Fruit fly (Drosophila melanogaster) whole organism, embryonic: ENCODE results near the gene ATPsynepsilonL.

Experiments used
- Asciz ChIP-seq: fragments of 200-800 bp; sonication (Bioruptor generic); optimal IDR thresholded peaks from 2 replicates; lab custom pipeline; 2017; ENCODE audit warnings: missing biosample characterization, mild to moderate bottlenecking, missing genetic modification characterization, missing genetic modification reagents
- Awh ChIP-seq: fragments of 200-800 bp; sonication (Bioruptor generic); IDR thresholded peaks from 2 replicates; pipeline ENCODE4, ENCODE4 v1.3.6; 2022; ENCODE audit warnings: missing biosample characterization, missing genetic modification characterization
- Blimp-1 ChIP-seq: fragments of 200-800 bp; sonication (Bioruptor generic); optimal IDR thresholded peaks from 3 replicates; lab custom pipeline; 2018; ENCODE audit warnings: missing biosample characterization, missing genetic modification characterization, mild to moderate bottlenecking, moderate library complexity, missing genetic modification reagents
- BtbVII ChIP-seq: fragments of 200-800 bp; sonication (Bioruptor generic); optimal IDR thresholded peaks from 3 replicates; lab custom pipeline; 2017; ENCODE audit warnings: missing biosample characterization, mild to moderate bottlenecking, missing genetic modification characterization
- CG10209 ChIP-seq: fragments of 200-800 bp; sonication (Bioruptor generic); optimal IDR thresholded peaks from 3 replicates; lab custom pipeline; 2017; ENCODE audit warnings: missing biosample characterization, mild to moderate bottlenecking, missing genetic modification characterization, missing genetic modification reagents
- CG10462 ChIP-seq: fragments of 200-800 bp; sonication (Bioruptor generic); optimal IDR thresholded peaks from 2 replicates; lab custom pipeline; 2016; ENCODE audit warnings: missing biosample characterization, missing genetic modification characterization
- CG11247 ChIP-seq: fragments of 200-800 bp; sonication (Bioruptor generic); IDR thresholded peaks from 2 replicates; pipeline ENCODE4 v1.3.6; 2022; ENCODE audit warnings: missing biosample characterization, missing genetic modification characterization
- CG11696 ChIP-seq: fragments of 200-800 bp; sonication (Bioruptor generic); IDR thresholded peaks from 2 replicates; pipeline ENCODE4 v1.3.6; 2022; ENCODE audit warnings: missing biosample characterization, missing genetic modification characterization
- CG12299 ChIP-seq: fragments of 200-800 bp; sonication (Bioruptor generic); optimal IDR thresholded peaks from 2 replicates; lab custom pipeline; 2018; ENCODE audit warnings: missing biosample characterization, mild to moderate bottlenecking, missing genetic modification characterization
- CG12659 ChIP-seq: fragments of 200-800 bp; sonication (Bioruptor generic); optimal IDR thresholded peaks from 3 replicates; lab custom pipeline; 2017; ENCODE audit warnings: mild to moderate bottlenecking, missing biosample characterization, missing genetic modification reagents, missing genetic modification characterization
- CG14050 ChIP-seq: fragments of 200-800 bp; sonication (Bioruptor generic); IDR thresholded peaks from 3 replicates; pipeline ENCODE4 v1.3.6; 2022; ENCODE audit warnings: missing biosample characterization, missing genetic modification characterization
- CG14441 ChIP-seq: fragments of 200-800 bp; sonication (Bioruptor generic); IDR thresholded peaks from 2 replicates; pipeline ENCODE4 v1.3.6; 2022; ENCODE audit warnings: missing biosample characterization, missing genetic modification characterization
- CG17359 ChIP-seq: fragments of 200-800 bp; sonication (Bioruptor generic); optimal IDR thresholded peaks from 3 replicates; lab custom pipeline; 2018; ENCODE audit warnings: missing biosample characterization, mild to moderate bottlenecking, missing genetic modification characterization, moderate library complexity
- CG2116 ChIP-seq: fragments of 200-800 bp; sonication (Bioruptor generic); optimal IDR thresholded peaks from 3 replicates; lab custom pipeline; 2018; ENCODE audit warnings: missing biosample characterization, mild to moderate bottlenecking, missing genetic modification characterization
- CG2202 ChIP-seq: fragments of 200-800 bp; sonication (Bioruptor generic); optimal IDR thresholded peaks from 2 replicates; lab custom pipeline; 2018; ENCODE audit warnings: missing biosample characterization, mild to moderate bottlenecking, missing genetic modification characterization
- CG32767 ChIP-seq: fragments of 200-800 bp; sonication (Bioruptor generic); IDR thresholded peaks from 2 replicates; pipeline ENCODE4 v1.3.6; 2022; ENCODE audit warnings: missing biosample characterization, missing genetic modification characterization
- CG32772 ChIP-seq: fragments of 200-800 bp; sonication (Bioruptor generic); IDR thresholded peaks from 2 replicates; pipeline ENCODE4 v1.3.6; 2022; ENCODE audit warnings: missing biosample characterization, missing genetic modification characterization
- CG3847 ChIP-seq: fragments of 200-800 bp; sonication (Bioruptor generic); IDR thresholded peaks from 2 replicates; pipeline ENCODE4 v1.3.6; 2022; ENCODE audit warnings: missing biosample characterization, missing genetic modification characterization
- CG4617 ChIP-seq: fragments of 200-800 bp; sonication (Bioruptor generic); optimal IDR thresholded peaks from 3 replicates; lab custom pipeline; 2016; ENCODE audit warnings: missing biosample characterization, missing genetic modification characterization, borderline replicate concordance
- CG4707 ChIP-seq: fragments of 200-800 bp; sonication (Bioruptor generic); optimal IDR thresholded peaks from 2 replicates; lab custom pipeline; 2018; ENCODE audit warnings: missing biosample characterization, mild to moderate bottlenecking, missing genetic modification characterization, moderate library complexity
- CG4730 ChIP-seq: fragments of 200-800 bp; sonication (Bioruptor generic); IDR thresholded peaks from 2 replicates; pipeline ENCODE4 v1.3.6; 2022; ENCODE audit warnings: missing biosample characterization, missing genetic modification characterization
- CG6272 ChIP-seq: fragments of 200-800 bp; sonication (Bioruptor generic); IDR thresholded peaks from 2 replicates; pipeline ENCODE4 v1.3.6; 2022; ENCODE audit warnings: missing biosample characterization, missing genetic modification characterization
- CG7786 ChIP-seq: fragments of 200-800 bp; sonication (Bioruptor generic); optimal IDR thresholded peaks from 2 replicates; lab custom pipeline; 2016; ENCODE audit warnings: missing biosample characterization, missing genetic modification characterization
- CG8281 ChIP-seq: fragments of 200-800 bp; sonication (Bioruptor generic); optimal IDR thresholded peaks from 2 replicates; lab custom pipeline; 2018; ENCODE audit warnings: missing biosample characterization, mild to moderate bottlenecking, missing genetic modification characterization, moderate library complexity
- Dref ChIP-seq: fragments of 200-800 bp; sonication (Bioruptor generic); IDR thresholded peaks from 2 replicates; pipeline ENCODE4 v1.3.6; 2022; ENCODE audit warnings: missing biosample characterization, missing genetic modification characterization
- Drgx ChIP-seq: fragments of 200-800 bp; sonication (Bioruptor generic); IDR thresholded peaks from 2 replicates; pipeline ENCODE4 v1.3.6; 2022; ENCODE audit warnings: missing biosample characterization, missing genetic modification characterization
- E2f2 ChIP-seq: fragments of 200-800 bp; sonication (Bioruptor generic); IDR thresholded peaks from 2 replicates; pipeline ENCODE4 v1.3.6; 2022; ENCODE audit warnings: missing biosample characterization, missing genetic modification characterization
- Elba2 ChIP-seq: fragments of 200-800 bp; sonication (Bioruptor generic); optimal IDR thresholded peaks from 3 replicates; lab custom pipeline; 2016; ENCODE audit warnings: missing biosample characterization, missing genetic modification characterization
- Fer2 ChIP-seq: fragments of 200-800 bp; sonication (Bioruptor generic); optimal IDR thresholded peaks from 2 replicates; lab custom pipeline; 2018; ENCODE audit warnings: missing biosample characterization, mild to moderate bottlenecking, missing genetic modification characterization, moderate library complexity
- Myb ChIP-seq: fragments of 200-800 bp; sonication (Bioruptor generic); optimal IDR thresholded peaks from 2 replicates; lab custom pipeline; 2016; ENCODE audit warnings: missing biosample characterization, missing genetic modification characterization
- NFAT ChIP-seq: fragments of 200-800 bp; sonication (Bioruptor generic); IDR thresholded peaks from 2 replicates; pipeline ENCODE4 v1.3.6; 2022; ENCODE audit warnings: missing biosample characterization, missing genetic modification characterization
- Nf-YA ChIP-seq: fragments of 200-800 bp; sonication (Bioruptor generic); IDR thresholded peaks from 2 replicates; pipeline ENCODE4 v1.3.6; 2022; ENCODE audit warnings: missing biosample characterization, missing genetic modification characterization
- Rfx ChIP-seq: fragments of 200-800 bp; sonication (Bioruptor generic); IDR thresholded peaks from 2 replicates; pipeline ENCODE4 v1.3.6; 2022; ENCODE audit warnings: missing biosample characterization, missing genetic modification characterization
- Six4 ChIP-seq: fragments of 200-800 bp; sonication (Bioruptor generic); optimal IDR thresholded peaks from 2 replicates; lab custom pipeline; 2016; ENCODE audit warnings: missing biosample characterization, missing genetic modification characterization
- abd-A ChIP-seq: fragments of 200-800 bp; sonication (Bioruptor generic); optimal IDR thresholded peaks from 3 replicates; lab custom pipeline; 2019; ENCODE audit warnings: missing biosample characterization, mild to moderate bottlenecking, missing genetic modification characterization, moderate library complexity
- chn ChIP-seq: fragments of 200-800 bp; sonication (Bioruptor generic); optimal IDR thresholded peaks from 2 replicates; lab custom pipeline; 2016; ENCODE audit warnings: missing biosample characterization, missing genetic modification characterization
- croc ChIP-seq: fragments of 200-800 bp; sonication (Bioruptor generic); conservative IDR thresholded peaks from 3 replicates; pipeline ENCODE4 v1.3.6; 2022; ENCODE audit warnings: missing biosample characterization, missing genetic modification characterization
- exex ChIP-seq: fragments of 200-800 bp; sonication (Bioruptor generic); optimal IDR thresholded peaks from 4 replicates; lab custom pipeline; 2018; ENCODE audit warnings: missing biosample characterization, mild to moderate bottlenecking, missing genetic modification characterization, moderate library complexity
- gcm ChIP-seq: fragments of 200-800 bp; sonication (Bioruptor generic); optimal IDR thresholded peaks from 2 replicates; lab custom pipeline; 2019; ENCODE audit warnings: missing biosample characterization, mild to moderate bottlenecking, missing genetic modification characterization, moderate library complexity
- gcm2 ChIP-seq: fragments of 200-800 bp; sonication (Bioruptor generic); optimal IDR thresholded peaks from 2 replicates; lab custom pipeline; 2016; ENCODE audit warnings: missing biosample characterization, missing genetic modification characterization
- ind ChIP-seq: fragments of 200-800 bp; sonication (Bioruptor generic); optimal IDR thresholded peaks from 3 replicates; lab custom pipeline; 2016; ENCODE audit warnings: missing biosample characterization, missing genetic modification characterization
- luna ChIP-seq: fragments of 200-800 bp; sonication (Bioruptor generic); optimal IDR thresholded peaks from 2 replicates; lab custom pipeline; 2016; ENCODE audit warnings: missing biosample characterization, missing genetic modification characterization
- nau ChIP-seq: fragments of 200-800 bp; sonication (Bioruptor generic); optimal IDR thresholded peaks from 3 replicates; lab custom pipeline; 2017; ENCODE audit warnings: missing biosample characterization, mild to moderate bottlenecking, missing genetic modification characterization, missing genetic modification reagents
- nerfin-1 ChIP-seq: fragments of 200-800 bp; sonication (Bioruptor generic); optimal IDR thresholded peaks from 3 replicates; lab custom pipeline; 2019; ENCODE audit warnings: missing biosample characterization, mild to moderate bottlenecking, missing genetic modification characterization, moderate library complexity
- org-1 ChIP-seq: fragments of 200-800 bp; sonication (Bioruptor generic); optimal IDR thresholded peaks from 2 replicates; lab custom pipeline; 2017; ENCODE audit warnings: missing biosample characterization, missing genetic modification characterization
- p53 ChIP-seq: fragments of 200-800 bp; sonication (Bioruptor generic); optimal IDR thresholded peaks from 2 replicates; lab custom pipeline; 2016; ENCODE audit warnings: missing biosample characterization, missing genetic modification characterization
- run ChIP-seq: fragments of 200-800 bp; sonication (Bioruptor generic); optimal IDR thresholded peaks from 3 replicates; lab custom pipeline; 2018; ENCODE audit warnings: missing biosample characterization, mild to moderate bottlenecking, missing genetic modification characterization
- sd ChIP-seq: fragments of 200-800 bp; sonication (Bioruptor generic); optimal IDR thresholded peaks from 3 replicates; lab custom pipeline; 2018; ENCODE audit warnings: missing biosample characterization, mild to moderate bottlenecking, missing genetic modification characterization, moderate library complexity
- sug ChIP-seq: fragments of 200-800 bp; optimal IDR thresholded peaks from 2 replicates; lab custom pipeline; 2019; ENCODE audit warnings: missing biosample characterization, mild to moderate bottlenecking, missing genetic modification characterization, moderate library complexity
- tgo ChIP-seq: fragments of 200-800 bp; sonication (Bioruptor generic); IDR thresholded peaks from 3 replicates; pipeline ENCODE4 v1.3.6; 2022; ENCODE audit warnings: missing biosample characterization, missing genetic modification characterization
- tx ChIP-seq: fragments of 200-800 bp; sonication (Bioruptor generic); optimal IDR thresholded peaks from 2 replicates; lab custom pipeline; 2016; ENCODE audit warnings: missing biosample characterization, missing genetic modification characterization

Gene ATPsynepsilonL

DNA sequence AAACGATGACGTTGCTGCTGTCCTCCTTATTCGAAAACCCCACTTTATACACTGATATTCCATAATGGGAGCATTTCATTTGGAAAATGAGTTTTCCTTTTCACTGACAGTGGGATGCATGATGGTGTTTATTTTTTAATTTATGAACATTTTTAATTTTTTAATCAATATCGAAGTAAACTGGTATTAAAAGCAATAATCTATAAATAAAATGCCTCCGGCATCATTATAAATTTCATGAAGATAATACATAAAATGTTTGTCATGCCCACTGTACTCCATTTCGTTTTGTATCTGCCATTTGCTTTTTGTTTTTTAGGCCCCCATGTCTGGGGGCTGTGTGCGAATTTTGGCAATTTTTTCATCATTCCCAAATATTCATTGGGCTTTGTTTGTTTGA, 8.5 kb downstream of the ATPsynepsilonL start (continued):
- TF ChIP-seq CG10462 (GFP tag; lab: Kevin White, UChicago) = peak; percentile 8
- peak; percentile 54; the same call in 1 of the 2 replicates for TF ChIP-seq CG11247 (GFP tag; lab: Robert Waterston, UW)
- TF ChIP-seq Blimp-1 = peak; percentile 57
- TF ChIP-seq sug (tag; lab: Kevin White, UChicago) = peak; percentile 33
- peak; percentile 8 for TF ChIP-seq Myb (GFP tag; lab: Kevin White, UChicago)
- TF ChIP-seq BtbVII = peak; percentile 59
- no peak for TF ChIP-seq nerfin-1
- peak; percentile 68; the same call in 1 of the 2 replicates for TF ChIP-seq Awh (GFP tag; lab: Robert Waterston, UW)
- peak; percentile 73; the same call in 1 of the 2 replicates for TF ChIP-seq Rfx
- peak; percentile 31 for TF ChIP-seq gcm (GFP tag; lab: Kevin White, UChicago)
- peak; percentile 36 for TF ChIP-seq Fer2
- TF ChIP-seq tgo (GFP tag; lab: Robert Waterston, UW) = peak; percentile 67; the same call in 2 of the 3 replicates
- TF ChIP-seq CG4617 (GFP tag; lab: Kevin White, UChicago) = no peak
- TF ChIP-seq tx (GFP tag; lab: Kevin White, UChicago) = no peak
- 0 out of 2 replicates have a peak, but pooled peaks have one; percentile 33 for TF ChIP-seq CG11696 (GFP tag; lab: Robert Waterston, UW)
- TF ChIP-seq CG32772 = peak; percentile 49
- no peak for TF ChIP-seq Elba2 (GFP tag; lab: Kevin White, UChicago)
- peak; percentile 36 for TF ChIP-seq Asciz (GFP tag; lab: Kevin White, UChicago)
- peak; percentile 27 for TF ChIP-seq run (tag; lab: Kevin White, UChicago)
- TF ChIP-seq chn (GFP tag; lab: Kevin White, UChicago) = peak; percentile 14
- TF ChIP-seq CG8281 (tag; lab: Kevin White, UChicago) = peak; percentile 20
- no peak for TF ChIP-seq NFAT (GFP tag; lab: Robert Waterston, UW)
- peak; percentile 33 for TF ChIP-seq CG4707 (GFP tag; lab: Kevin White, UChicago)
- TF ChIP-seq CG32767 = peak; percentile 66
- TF ChIP-seq nau (GFP tag; lab: Kevin White, UChicago) = no peak
- TF ChIP-seq CG3847 = peak; percentile 60
- TF ChIP-seq gcm2 (GFP tag; lab: Kevin White, UChicago) = no peak
- TF ChIP-seq Dref = no peak
- no peak for TF ChIP-seq CG2202
- TF ChIP-seq croc (GFP tag; lab: Robert Waterston, UW) = peak; percentile 23; the same call in 1 of the 3 replicates
- peak; percentile 8 for TF ChIP-seq Six4 (GFP tag; lab: Kevin White, UChicago)
- no peak for TF ChIP-seq luna (GFP tag; lab: Kevin White, UChicago)
- peak; percentile 45 for TF ChIP-seq CG12659 (GFP tag; lab: Kevin White, UChicago)
- peak; percentile 71 for TF ChIP-seq CG14441 (GFP tag; lab: Robert Waterston, UW)
- TF ChIP-seq abd-A (tag; lab: Kevin White, UChicago) = peak; percentile 56
- peak; percentile 16 for TF ChIP-seq sd (tag; lab: Kevin White, UChicago)
- TF ChIP-seq p53 (GFP tag; lab: Kevin White, UChicago) = no peak
- TF ChIP-seq CG4730 (GFP tag; lab: Robert Waterston, UW) = peak; percentile 36; the same call in 1 of the 2 replicates
- peak; percentile 20 for TF ChIP-seq CG12299
- TF ChIP-seq Nf-YA (GFP tag; lab: Robert Waterston, UW) = 0 out of 2 replicates have a peak, but pooled peaks have one; percentile 32
- TF ChIP-seq ind (GFP tag; lab: Kevin White, UChicago) = peak; percentile 48
- peak; percentile 88 for TF ChIP-seq Drgx (GFP tag; lab: Robert Waterston, UW)
- TF ChIP-seq E2f2 (GFP tag; lab: Robert Waterston, UW) = 0 out of 2 replicates have a peak, but pooled peaks have one; percentile 34
- peak; percentile 26 for TF ChIP-seq CG10209
- peak; percentile 25 for TF ChIP-seq CG7786
- no peak for TF ChIP-seq CG6272 (GFP tag; lab: Robert Waterston, UW)
- peak; percentile 43 for TF ChIP-seq exex (tag; lab: Kevin White, UChicago)
- peak; percentile 74 for TF ChIP-seq CG17359 (tag; lab: Kevin White, UChicago)
- peak; percentile 10 for TF ChIP-seq CG2116 (GFP tag; lab: Kevin White, UChicago)
- TF ChIP-seq org-1 = peak; percentile 45
- TF ChIP-seq CG14050 = peak; percentile 46; the same call in 2 of the 3 replicates
